Worm (Caenorhabditis elegans): ENCODE measurements around the gene C23H4.6.

C23H4.6 gene

DNA sequence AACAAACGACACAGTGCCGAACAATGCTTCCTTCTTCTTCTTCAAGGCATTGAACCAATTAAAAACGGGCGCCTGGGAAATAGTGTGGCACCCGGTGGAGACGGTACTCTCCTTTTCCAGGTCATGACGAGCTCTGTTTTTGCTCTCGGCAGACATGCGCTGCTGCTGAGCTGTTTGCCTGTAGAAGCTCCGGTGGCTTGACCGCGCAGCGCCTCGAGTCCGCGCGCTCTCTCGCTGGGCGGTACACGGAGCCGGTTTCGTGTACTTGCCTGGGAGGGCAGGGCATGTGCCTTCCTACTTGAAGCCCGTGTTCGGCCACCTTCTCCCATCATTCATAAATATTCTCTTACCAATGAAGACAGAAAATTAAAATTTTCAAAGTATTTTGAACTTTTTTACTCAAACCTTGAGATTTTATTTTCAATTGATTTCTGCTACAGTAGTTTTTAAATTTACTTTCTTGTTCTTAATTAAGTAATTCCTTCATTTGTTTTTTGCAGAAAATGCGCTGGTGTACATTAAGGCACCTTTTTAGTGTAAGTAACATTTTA is 25.1 kb downstream of the C23H4.6 start, which contains the start of gene E01G6.1:
TSS of gene E01G6.1 (plus strand) at position 501 of the 551 bp plus-strand sequence.
- no peak for TF ChIP-seq dao-5 (tag; optimal IDR thresholded peaks at IDR 0.05)
- no peak for TF ChIP-seq W03F9.2 (tag; optimal IDR thresholded peaks at IDR 0.05)
- no peak for TF ChIP-seq him-1 (tag; optimal IDR thresholded peaks at IDR 0.05)

DNA sequence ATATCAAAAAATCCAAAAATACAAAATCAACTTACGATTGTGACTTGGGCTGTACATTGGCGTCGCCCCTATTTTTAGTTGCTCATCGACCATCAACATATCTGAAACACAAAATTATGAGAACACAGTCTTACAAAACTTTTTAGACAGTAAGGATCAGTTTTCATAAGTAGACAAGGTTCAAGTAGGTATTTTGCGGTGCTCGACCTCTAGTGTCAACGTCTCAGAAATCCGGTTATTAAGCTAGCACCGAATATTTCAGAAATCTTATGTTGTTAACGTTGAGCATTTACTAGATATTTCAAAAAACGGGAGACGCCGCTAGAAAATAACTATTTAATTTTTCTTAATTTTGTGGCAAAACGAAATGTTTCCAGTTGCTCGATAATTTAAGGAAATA is 35.4 kb downstream of the C23H4.6 start, which contains the start of gene otpl-8:
TSS of gene otpl-8 (minus strand) at position 101 of the 400 bp plus-strand sequence.
- TF ChIP-seq him-1 (tag; optimal IDR thresholded peaks at IDR 0.05) = no peak
- no peak for TF ChIP-seq W03F9.2 (tag; optimal IDR thresholded peaks at IDR 0.05)
- TF ChIP-seq dao-5 (tag; optimal IDR thresholded peaks at IDR 0.05) = no peak

DNA sequence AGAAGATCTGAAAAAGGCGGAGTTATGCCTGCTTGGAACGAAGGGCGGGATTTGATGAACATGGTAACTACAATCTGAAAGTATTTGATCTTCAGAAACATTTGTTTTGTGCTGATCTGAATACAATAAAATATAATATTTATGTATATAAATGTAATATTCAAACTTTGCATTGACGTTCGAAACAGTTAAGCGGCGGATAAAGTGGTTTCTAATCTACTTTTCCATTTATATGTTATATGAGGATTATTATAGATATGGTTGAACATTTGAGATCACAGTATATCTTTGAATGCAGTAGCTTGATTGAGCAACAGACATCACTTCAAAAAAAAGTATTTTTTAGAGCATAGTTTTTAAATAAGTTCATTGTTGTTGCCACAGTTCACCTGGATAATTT is 38.5 kb downstream of the C23H4.6 start, which contains the start of gene H19J13.2:
TSS of gene H19J13.2 (minus strand) at position 101 of the 400 bp plus-strand sequence.
- TF ChIP-seq dao-5 (tag; optimal IDR thresholded peaks at IDR 0.05) (no peak), W03F9.2 (tag; optimal IDR thresholded peaks at IDR 0.05) (no peak), him-1 (tag; optimal IDR thresholded peaks at IDR 0.05) (no peak)

DNA sequence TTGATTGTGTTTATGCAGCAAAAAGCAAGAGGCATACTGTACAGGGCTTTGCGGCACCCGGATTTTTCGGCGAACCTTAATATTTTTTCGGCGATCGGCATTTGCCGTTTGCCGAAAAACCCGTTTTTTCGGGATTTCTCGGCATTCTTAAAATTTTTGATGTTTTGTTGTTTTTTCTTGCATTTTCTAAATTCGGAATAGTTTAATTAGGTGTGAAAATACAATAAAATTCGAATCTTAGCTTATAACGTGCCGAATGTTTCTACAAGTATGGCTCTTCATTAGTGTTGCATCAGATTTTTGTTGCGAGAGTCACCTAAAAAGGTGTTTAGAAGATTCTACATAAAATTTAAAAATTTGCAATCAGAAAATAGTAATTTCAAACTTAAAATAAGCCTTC is 40.2 kb downstream of the C23H4.6 start, which contains the start of gene C04B4.6:
TSS of gene C04B4.6 (minus strand) at position 101 of the 400 bp plus-strand sequence.
- TF ChIP-seq W03F9.2 (tag; optimal IDR thresholded peaks at IDR 0.05) (no peak), him-1 (tag; optimal IDR thresholded peaks at IDR 0.05) (no peak)

DNA sequence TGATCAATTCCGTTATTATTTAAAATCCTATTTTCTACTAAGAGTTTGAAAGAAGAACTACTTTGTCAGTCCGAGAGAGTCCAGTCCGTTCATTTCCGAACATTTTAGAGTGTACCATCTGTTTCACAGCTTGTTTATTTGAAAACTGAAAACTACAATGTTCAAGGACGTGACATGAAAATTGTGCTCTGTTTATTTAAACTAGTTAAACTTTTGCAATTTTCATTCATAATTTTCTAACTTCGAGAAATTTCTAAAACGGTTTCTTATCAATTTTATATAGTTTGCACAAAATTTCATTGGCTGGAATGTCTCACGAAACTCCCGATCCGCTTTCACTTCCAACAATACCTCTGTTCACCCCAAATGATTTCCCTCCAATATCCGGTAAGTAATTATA is 45.1 kb downstream of the C23H4.6 start, which contains the start of gene C04B4.1:
TSS of gene C04B4.1 (plus strand) at position 301 of the 400 bp plus-strand sequence.
- no peak for TF ChIP-seq W03F9.2 (tag; optimal IDR thresholded peaks at IDR 0.05)
- no peak for TF ChIP-seq him-1 (tag; optimal IDR thresholded peaks at IDR 0.05)
- TF ChIP-seq dao-5 (tag; optimal IDR thresholded peaks at IDR 0.05) = no peak

DNA sequence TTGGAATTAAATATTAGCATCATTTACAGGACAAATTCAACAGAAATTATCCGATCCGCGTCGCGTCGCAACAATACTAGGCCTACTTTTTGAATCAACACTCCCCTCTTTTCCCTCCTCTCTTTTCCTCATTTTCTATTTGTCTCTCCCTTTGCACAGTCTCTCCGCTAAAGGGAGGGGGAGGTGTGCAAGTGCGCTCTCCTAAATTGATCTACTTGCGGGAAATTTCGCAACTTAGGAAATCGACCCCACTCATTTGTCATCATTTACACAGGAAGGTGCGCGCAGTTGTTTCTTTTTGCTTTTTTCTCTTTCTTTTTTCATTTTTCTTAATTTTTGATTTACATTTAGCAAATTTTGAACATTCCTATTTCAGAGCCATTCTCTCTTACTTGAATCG is 47.5 kb downstream of the C23H4.6 start, which contains the start of gene C04B4.2:
TSS of gene C04B4.2 (plus strand) at position 371 of the 400 bp plus-strand sequence.
- TF ChIP-seq W03F9.2 (tag; optimal IDR thresholded peaks at IDR 0.05) = no peak
- no peak for TF ChIP-seq him-1 (tag; optimal IDR thresholded peaks at IDR 0.05)
- no peak for TF ChIP-seq dao-5 (tag; optimal IDR thresholded peaks at IDR 0.05)

DNA sequence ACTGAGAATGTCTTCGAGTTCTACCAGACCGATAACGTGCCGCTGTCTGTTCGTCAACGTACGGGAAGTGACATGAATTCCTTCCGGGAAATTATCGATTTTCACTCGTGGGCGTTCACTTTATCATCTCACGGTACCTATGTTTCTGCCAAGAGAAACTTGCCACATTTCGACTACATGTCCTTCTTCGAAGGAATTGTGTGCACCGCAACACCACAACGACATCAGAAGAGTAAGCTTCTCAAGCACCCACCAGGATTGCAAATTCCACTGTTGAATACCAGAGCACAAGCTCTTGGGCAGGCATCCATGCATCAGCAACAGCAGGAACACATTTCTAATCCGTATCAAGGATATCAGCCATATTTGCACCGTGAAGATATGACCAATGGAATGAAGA is 48.8 kb downstream of the C23H4.6 start:
- TF ChIP-seq him-1 (tag; optimal IDR thresholded peaks at IDR 0.05) (no peak), dao-5 (tag; optimal IDR thresholded peaks at IDR 0.05) (no peak), W03F9.2 (tag; optimal IDR thresholded peaks at IDR 0.05) (no peak)

DNA sequence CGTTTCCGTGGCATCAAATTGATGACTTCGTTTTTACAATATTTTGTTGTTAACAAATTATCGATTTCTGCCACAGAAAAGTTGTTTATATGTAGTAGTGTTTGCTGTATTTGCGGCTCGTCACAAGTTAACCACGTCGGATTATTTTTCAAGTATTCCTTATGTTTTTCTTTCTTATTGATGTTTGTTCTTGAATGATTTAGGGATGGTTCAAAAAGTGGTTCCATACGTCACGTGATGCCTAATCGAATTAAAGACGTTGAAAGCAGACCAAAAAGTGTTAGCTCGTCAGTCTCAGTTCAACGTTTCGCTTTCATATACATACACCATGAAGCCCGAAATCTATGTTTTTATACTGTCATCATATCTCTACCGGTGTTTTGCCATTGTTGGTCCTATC is 50.1 kb downstream of the C23H4.6 start, which contains the start of gene lips-2:
TSS of gene lips-2 (plus strand) at position 301 of the 400 bp plus-strand sequence.
- TF ChIP-seq dao-5 (tag; optimal IDR thresholded peaks at IDR 0.05) = no peak
- TF ChIP-seq him-1 (tag; optimal IDR thresholded peaks at IDR 0.05) = no peak
- TF ChIP-seq W03F9.2 (tag; optimal IDR thresholded peaks at IDR 0.05) = no peak

DNA sequence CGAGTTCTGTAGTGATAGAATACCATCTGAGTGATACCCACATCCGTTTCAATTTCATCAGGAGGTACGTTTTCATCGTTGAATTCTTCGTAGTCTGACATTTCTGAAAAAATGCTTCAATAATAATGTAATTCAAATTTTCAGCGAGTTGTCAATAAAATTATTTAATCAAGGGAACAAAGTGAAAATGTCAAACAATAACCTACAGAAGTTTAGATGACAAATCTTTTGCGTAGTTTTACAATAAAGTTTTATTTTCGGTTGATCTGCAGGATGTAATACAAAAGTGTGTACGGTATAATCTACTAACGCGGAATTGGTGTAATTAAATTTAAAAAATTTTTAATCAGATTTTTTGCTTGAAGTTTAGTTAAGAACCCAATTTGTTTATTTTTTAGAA is 52.8 kb downstream of the C23H4.6 start, which contains the start of gene C04B4.5:
TSS of gene C04B4.5 (minus strand) at position 101 of the 400 bp plus-strand sequence.
- TF ChIP-seq dao-5 (tag; optimal IDR thresholded peaks at IDR 0.05) (no peak), him-1 (tag; optimal IDR thresholded peaks at IDR 0.05) (no peak), W03F9.2 (tag; optimal IDR thresholded peaks at IDR 0.05) (no peak)

Measured in whole organism, L4/young adult.